Fruit fly (Drosophila melanogaster): ENCODE data around the gene CG31661.

DNA sequence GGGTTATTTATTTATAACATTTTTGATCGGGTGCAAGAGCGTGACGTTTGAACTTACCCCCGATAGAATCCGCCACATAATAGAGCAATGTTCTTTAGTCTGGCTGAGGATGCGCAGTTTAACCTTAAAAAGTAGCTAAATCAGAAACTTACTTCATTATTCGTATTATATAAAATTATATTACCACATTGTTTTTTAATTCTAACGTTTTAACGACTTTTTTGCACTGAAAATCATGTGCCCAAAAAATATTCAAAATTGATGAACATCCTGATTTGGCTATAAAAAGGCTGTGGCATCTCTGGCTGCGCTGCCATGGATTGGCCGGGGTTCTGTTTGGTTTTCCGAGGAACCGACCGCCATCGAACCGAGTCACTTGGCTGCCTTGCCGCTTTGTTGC lies 27.0 kb upstream of the CG31661 start:
- TF ChIP-seq D1 (tag; optimal IDR thresholded peaks at IDR 0.05) (no peak), CG17806 (tag; optimal IDR thresholded peaks at IDR 0.05) (no peak), Ets98B (GFP tag; IDR thresholded peaks at IDR 0.05) (no peak), CG32121 (GFP tag; IDR thresholded peaks at IDR 0.05) (no peak), CG13204 (GFP tag; optimal IDR thresholded peaks at IDR 0.05) (no peak), EcR (GFP tag; optimal IDR thresholded peaks at IDR 0.05) (no peak), Pif1A (GFP tag; optimal IDR thresholded peaks at IDR 0.05) (peak; percentile 25), CG10348 (GFP tag; IDR thresholded peaks at IDR 0.05) (no peak), CG12605 (GFP tag; IDR thresholded peaks at IDR 0.05) (no peak), gl (tag; optimal IDR thresholded peaks at IDR 0.05) (no peak), CG4496 (GFP tag; IDR thresholded peaks at IDR 0.05) (no peak), Pif1B (GFP tag; optimal IDR thresholded peaks at IDR 0.05) (no peak), rn (GFP tag; IDR thresholded peaks at IDR 0.05) (no peak), CG34367 (tag; optimal IDR thresholded peaks at IDR 0.05) (no peak)

Data from whole organism, pupa.